Worm (Caenorhabditis elegans) whole organism, late embryonic: ENCODE results near the gene bath-3.
"Not testable (repeated sequence)": the region's sequence is repeated elsewhere in the genome, so short reads cannot be mapped to it uniquely, and the experiment has no call there.

Source experiments
- C08G9.2 ChIP-seq: sonication (generic microtip); optimal IDR thresholded peaks from 2 replicates; lab custom pipeline; 2016; ENCODE audit warnings: mild to moderate bottlenecking, missing genetic modification characterization, moderate library complexity, missing compliant biosample characterization
- C38D4.7 ChIP-seq: fragments of 200-800 bp; sonication (Bioruptor generic); optimal IDR thresholded peaks from 2 replicates; lab custom pipeline; 2018; ENCODE audit warnings: mild to moderate bottlenecking, missing genetic modification characterization, moderate library complexity, missing compliant biosample characterization
- F13H6.1 ChIP-seq: sonication (generic microtip); optimal IDR thresholded peaks from 2 replicates; lab custom pipeline; 2016; ENCODE audit warnings: missing genetic modification characterization, missing compliant biosample characterization
- K02D7.2 ChIP-seq: sonication (generic microtip); optimal IDR thresholded peaks from 2 replicates; lab custom pipeline; 2017; ENCODE audit warnings: mild to moderate bottlenecking, missing genetic modification characterization, missing compliant biosample characterization
- T23F11.4 ChIP-seq: fragments of 200-800 bp; sonication (Bioruptor generic); optimal IDR thresholded peaks from 2 replicates; lab custom pipeline; 2018; ENCODE audit warnings: mild to moderate bottlenecking, missing genetic modification characterization, missing compliant biosample characterization
- ceh-14 ChIP-seq: sonication (generic microtip); optimal IDR thresholded peaks from 2 replicates; lab custom pipeline; 2016; ENCODE audit warnings: missing genotype, missing genetic modification characterization, missing compliant biosample characterization
- ceh-30 ChIP-seq: fragments of 150-350 bp; optimal IDR thresholded peaks from 2 replicates; lab custom pipeline; 2014; ENCODE audit warnings: missing biosample characterization, missing genetic modification characterization
- ceh-31 ChIP-seq: sonication (generic microtip); optimal IDR thresholded peaks from 2 replicates; lab custom pipeline; 2016; ENCODE audit warnings: missing genetic modification characterization, missing compliant biosample characterization
- ceh-48 ChIP-seq: sonication (generic microtip); optimal IDR thresholded peaks from 2 replicates; lab custom pipeline; 2016; ENCODE audit warnings: missing genetic modification characterization, inconsistent platforms, missing compliant biosample characterization
- dmd-4 ChIP-seq: sonication (generic microtip); optimal IDR thresholded peaks from 2 replicates; lab custom pipeline; 2016; ENCODE audit warnings: borderline replicate concordance, missing genetic modification characterization, missing compliant biosample characterization
- elt-4 ChIP-seq: sonication (generic microtip); optimal IDR thresholded peaks from 2 replicates; lab custom pipeline; 2016; ENCODE audit warnings: missing genetic modification characterization, missing compliant biosample characterization
- fax-1 ChIP-seq: sonication (generic microtip); optimal IDR thresholded peaks from 2 replicates; lab custom pipeline; 2016; ENCODE audit warnings: missing genotype, missing genetic modification characterization, missing compliant biosample characterization
- fkh-10 ChIP-seq: fragments of 150-350 bp; optimal IDR thresholded peaks from 2 replicates; lab custom pipeline; 2014; ENCODE audit warnings: missing biosample characterization, missing genetic modification reagents, missing genetic modification characterization
- fkh-6 ChIP-seq: sonication (generic microtip); optimal IDR thresholded peaks from 2 replicates; lab custom pipeline; 2016; ENCODE audit warnings: missing genetic modification characterization, missing compliant biosample characterization
- gmeb-2 ChIP-seq: sonication (generic microtip); optimal IDR thresholded peaks from 2 replicates; lab custom pipeline; 2016; ENCODE audit warnings: missing genetic modification characterization, inconsistent platforms, missing compliant biosample characterization
- hlh-13 ChIP-seq: fragments of 200-800 bp; sonication (Bioruptor generic); optimal IDR thresholded peaks from 2 replicates; lab custom pipeline; 2018; ENCODE audit warnings: mild to moderate bottlenecking, missing genetic modification characterization, missing compliant biosample characterization
- hlh-15 ChIP-seq: sonication (generic microtip); optimal IDR thresholded peaks from 2 replicates; lab custom pipeline; 2016; ENCODE audit warnings: missing genetic modification characterization, missing compliant biosample characterization
- hlh-6 ChIP-seq: sonication (generic microtip); optimal IDR thresholded peaks from 2 replicates; lab custom pipeline; 2016; ENCODE audit warnings: missing genotype, missing genetic modification characterization, missing compliant biosample characterization
- lim-6 ChIP-seq: sonication (generic microtip); optimal IDR thresholded peaks from 2 replicates; lab custom pipeline; 2016; ENCODE audit warnings: missing genetic modification characterization, missing compliant biosample characterization
- mec-3 ChIP-seq: sonication (generic microtip); optimal IDR thresholded peaks from 2 replicates; lab custom pipeline; 2016; ENCODE audit warnings: borderline replicate concordance, missing genetic modification characterization, missing compliant biosample characterization
- nhr-232 ChIP-seq: sonication (generic microtip); optimal IDR thresholded peaks from 2 replicates; lab custom pipeline; 2016; ENCODE audit warnings: missing genetic modification characterization, missing compliant biosample characterization
- npax-4 ChIP-seq: sonication (generic microtip); optimal IDR thresholded peaks from 2 replicates; lab custom pipeline; 2016; ENCODE audit warnings: missing genetic modification characterization, missing compliant biosample characterization
- pat-9 ChIP-seq: fragments of 200-800 bp; sonication (Bioruptor generic); optimal IDR thresholded peaks from 2 replicates; lab custom pipeline; 2018; ENCODE audit warnings: mild to moderate bottlenecking, missing genetic modification characterization, moderate library complexity, missing compliant biosample characterization
- pha-4 ChIP-seq: fragments of 150-350 bp; optimal IDR thresholded peaks from 2 replicates; lab custom pipeline; 2018; ENCODE audit warnings: missing biosample characterization, missing genetic modification reagents, missing genetic modification characterization
- pqm-1 ChIP-seq: sonication (generic microtip); optimal IDR thresholded peaks from 2 replicates; lab custom pipeline; 2016; ENCODE audit warnings: missing genetic modification characterization, missing compliant biosample characterization
- pros-1 ChIP-seq: fragments of 150-350 bp; optimal IDR thresholded peaks from 2 replicates; lab custom pipeline; 2014; ENCODE audit warnings: missing biosample characterization, missing genetic modification reagents, missing genetic modification characterization
- ref-2 ChIP-seq: sonication (generic microtip); optimal IDR thresholded peaks from 2 replicates; lab custom pipeline; 2016; ENCODE audit warnings: missing genetic modification characterization, missing compliant biosample characterization
- rnt-1 ChIP-seq: sonication (generic microtip); optimal IDR thresholded peaks from 2 replicates; lab custom pipeline; 2016; ENCODE audit warnings: missing genetic modification characterization, missing compliant biosample characterization
- sdc-2 ChIP-seq: sonication (generic microtip); optimal IDR thresholded peaks from 2 replicates; lab custom pipeline; 2016; ENCODE audit warnings: missing genotype, missing genetic modification characterization, missing compliant biosample characterization
- ttx-3 ChIP-seq: sonication (generic microtip); optimal IDR thresholded peaks from 2 replicates; lab custom pipeline; 2016; ENCODE audit warnings: missing genetic modification reagents, missing genetic modification characterization, missing compliant biosample characterization
- unc-3 ChIP-seq, 2 experiments: fragments of 200-800 bp in 1 of 2; sonication (Bioruptor generic) in 1 of 2; sonication (generic microtip) in 1 of 2; conservative IDR thresholded peaks in 1 of 2; optimal IDR thresholded peaks in 1 of 2; 2 replicates each; pipeline versions ENCODE4 v1.3.6 to Lab custom; 2016 to 2022; ENCODE audit warnings: missing compliant biosample characterization in 2 of 2, missing genetic modification characterization in 2 of 2, missing genetic modification reagents in 1 of 2
- unc-86 ChIP-seq: sonication (generic microtip); optimal IDR thresholded peaks from 2 replicates; lab custom pipeline; 2016; ENCODE audit warnings: missing genetic modification characterization, missing compliant biosample characterization
- zip-5 ChIP-seq: sonication (generic microtip); optimal IDR thresholded peaks from 2 replicates; lab custom pipeline; 2016; ENCODE audit warnings: missing genetic modification characterization, missing compliant biosample characterization
- ztf-16 ChIP-seq: sonication (generic microtip); optimal IDR thresholded peaks from 2 replicates; lab custom pipeline; 2017; ENCODE audit warnings: missing genetic modification characterization, missing compliant biosample characterization

bath-3 gene

ce11 chrII:2030367-2030766 lies at the start of gene bath-3:
Gene bath-3 (minus strand): TSS chrII:2030467.
- TF ChIP-seq fkh-10, result no peak
- TF ChIP-seq sdc-2 (tag; lab: Kevin White, UChicago), result no peak
- no peak for TF ChIP-seq F13H6.1
- TF ChIP-seq unc-86 (tag; lab: Kevin White, UChicago), result no peak
- TF ChIP-seq nhr-232 (tag; lab: Kevin White, UChicago), result no peak
- TF ChIP-seq hlh-6 (tag; lab: Kevin White, UChicago), result no peak
- TF ChIP-seq rnt-1 (tag; lab: Kevin White, UChicago), result no peak
- TF ChIP-seq ttx-3 (tag; lab: Kevin White, UChicago), result no peak
- no peak for TF ChIP-seq pros-1 (tag; lab: Kevin White, UChicago)
- no peak for TF ChIP-seq unc-3 (GFP tag; conservative IDR thresholded peaks at IDR 0.05; lab: Robert Waterston, UW)
- TF ChIP-seq unc-3 (tag; optimal IDR thresholded peaks at IDR 0.05; lab: Kevin White, UChicago), result no peak
- TF ChIP-seq ceh-31 (tag; lab: Kevin White, UChicago), result no peak
- TF ChIP-seq K02D7.2 (tag; lab: Kevin White, UChicago), result no peak
- TF ChIP-seq C08G9.2 (tag; lab: Kevin White, UChicago), result no peak
- TF ChIP-seq ceh-30 (tag; lab: Kevin White, UChicago), result no peak
- no peak for TF ChIP-seq pha-4 (tag; lab: Kevin White, UChicago)
- no peak for TF ChIP-seq fax-1 (tag; lab: Kevin White, UChicago)

ce11 chrII:2076467-2076866 lies 46.2 kb upstream of the bath-3 start:
- no peak for TF ChIP-seq ceh-48 (tag; lab: Kevin White, UChicago)
- TF ChIP-seq ceh-14 (tag; lab: Kevin White, UChicago), result no peak
- TF ChIP-seq C08G9.2 (tag; lab: Kevin White, UChicago), result no peak
- no peak for TF ChIP-seq pat-9
- TF ChIP-seq, all 69 proteins: peak for 0

ce11 chrII:2075513-2075912 lies 45.2 kb upstream of the bath-3 start, which contains the start of gene F07E5.8:
Gene F07E5.8 (minus strand): TSS chrII:2075613.
- TF ChIP-seq npax-4 (no peak), ref-2 (tag; lab: Kevin White, UChicago) (no peak), T23F11.4 (GFP tag; lab: Kevin White, UChicago) (no peak), unc-3 (GFP tag; conservative IDR thresholded peaks at IDR 0.05; lab: Robert Waterston, UW) (no peak), unc-3 (tag; optimal IDR thresholded peaks at IDR 0.05; lab: Kevin White, UChicago) (no peak), elt-4 (tag; lab: Kevin White, UChicago) (no peak), K02D7.2 (tag; lab: Kevin White, UChicago) (no peak), dmd-4 (tag; lab: Kevin White, UChicago) (no peak), ztf-16 (tag; lab: Kevin White, UChicago) (no peak), fax-1 (tag; lab: Kevin White, UChicago) (no peak), zip-5 (tag; lab: Kevin White, UChicago) (no peak), fkh-10 (no peak), pqm-1 (tag; lab: Kevin White, UChicago) (no peak), hlh-13 (GFP tag; lab: Kevin White, UChicago) (no peak), fkh-6 (tag; lab: Kevin White, UChicago) (no peak), mec-3 (no peak), pros-1 (tag; lab: Kevin White, UChicago) (no peak), gmeb-2 (tag; lab: Kevin White, UChicago) (no peak)

ce11 chrII:2071429-2071828 lies 41.2 kb upstream of the bath-3 start, which contains the start of gene F07E5.7:
Gene F07E5.7 (minus strand): TSS chrII:2071529.
- TF ChIP-seq F13H6.1 (no peak), ttx-3 (tag; lab: Kevin White, UChicago) (no peak), hlh-15 (tag; lab: Kevin White, UChicago) (no peak), C38D4.7 (GFP tag; lab: Kevin White, UChicago) (no peak)

ce11 chrII:2067451-2068021 lies 37.3 kb upstream of the bath-3 start, which contains the start of gene F07E5.12:
Gene F07E5.12 (plus strand): TSS chrII:2067971.
- TF ChIP-seq ztf-16 (tag; lab: Kevin White, UChicago); fkh-6 (tag; lab: Kevin White, UChicago); lim-6: not testable (repeated sequence)
